Worm (Caenorhabditis elegans) whole organism, midembryonic: ENCODE measurements around the gene T27E4.1.

Source experiments
- T22C8.4 ChIP-seq: fragments of 200-800 bp; sonication (Bioruptor generic); IDR thresholded peaks from 2 replicates; pipeline ENCODE4 v1.3.6; 2022; ENCODE audit warnings: missing genetic modification characterization, missing compliant biosample characterization
- cog-1 ChIP-seq: sonication (generic microtip); optimal IDR thresholded peaks from 2 replicates; lab custom pipeline; 2016; ENCODE audit warnings: missing genetic modification characterization, missing compliant biosample characterization
- flt-1 ChIP-seq: fragments of 200-800 bp; sonication (Bioruptor generic); IDR thresholded peaks from 2 replicates; pipeline ENCODE4 v1.3.6; 2022; ENCODE audit warnings: missing genetic modification characterization, missing compliant biosample characterization
- klf-2 ChIP-seq: fragments of 200-800 bp; sonication (Bioruptor generic); conservative IDR thresholded peaks from 2 replicates; pipeline ENCODE4 v1.3.6; 2022; ENCODE audit warnings: missing genetic modification reagents, missing genetic modification characterization, missing compliant biosample characterization
- ztf-29 ChIP-seq: fragments of 200-800 bp; sonication (Bioruptor generic); IDR thresholded peaks from 2 replicates; pipeline ENCODE4 v1.3.6; 2022; ENCODE audit warnings: missing genetic modification reagents, missing genetic modification characterization, missing compliant biosample characterization

DNA sequence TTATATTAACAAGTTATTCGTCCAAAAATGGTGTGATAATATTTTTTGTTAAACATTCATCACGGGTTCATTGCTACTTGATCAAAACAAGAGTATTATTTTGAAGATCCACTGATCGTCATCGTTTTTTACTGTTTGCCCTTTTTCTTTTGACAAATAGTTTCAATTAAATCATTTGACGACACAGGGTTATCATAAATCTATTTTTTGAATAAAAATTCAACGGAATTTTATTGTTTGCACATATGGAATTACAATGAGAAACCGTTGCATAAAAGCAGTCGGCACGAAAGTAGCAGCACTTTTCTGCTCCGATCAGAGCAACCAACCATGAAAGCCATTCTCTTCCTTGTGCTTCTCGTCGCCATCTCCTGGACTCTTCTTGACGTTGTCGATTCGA, 24.5 kb upstream of the T27E4.1 start, which contains the start of gene fip-2:
- TF ChIP-seq ztf-29 (no peak), cog-1 (tag; lab: Kevin White, UChicago) (no peak), klf-2 (no peak), T22C8.4 (GFP tag; lab: Robert Waterston, UW) (no peak), flt-1 (no peak)
